Worm (Caenorhabditis elegans) whole organism, L1 larva: ENCODE data around the gene camt-1.

Experiments
- C34B4.2 ChIP-seq: sonication (generic microtip); optimal IDR thresholded peaks from 2 replicates; lab custom pipeline; 2017; ENCODE audit warnings: mild to moderate bottlenecking, missing genetic modification characterization, missing compliant biosample characterization
- Y116A8C.19 ChIP-seq: sonication (generic microtip); optimal IDR thresholded peaks from 2 replicates; lab custom pipeline; 2016; ENCODE audit warnings: missing compliant biosample characterization, missing genetic modification characterization, borderline replicate concordance
- aha-1 ChIP-seq: fragments of 150-350 bp; optimal IDR thresholded peaks from 2 replicates; lab custom pipeline; 2014; ENCODE audit warnings: missing biosample characterization, missing genetic modification characterization
- aly-2 ChIP-seq: fragments of 150-350 bp; optimal IDR thresholded peaks from 2 replicates; lab custom pipeline; 2014; ENCODE audit warnings: missing biosample characterization, missing genetic modification characterization
- ama-1 ChIP-seq: fragments of 150-350 bp; optimal IDR thresholded peaks from 2 replicates; lab custom pipeline; 2014
- ceh-63 ChIP-seq: fragments of 200-800 bp; sonication (Bioruptor generic); optimal IDR thresholded peaks from 2 replicates; lab custom pipeline; 2018; ENCODE audit warnings: mild to moderate bottlenecking, missing genetic modification characterization, missing compliant biosample characterization
- dsc-1 ChIP-seq: sonication (generic microtip); optimal IDR thresholded peaks from 2 replicates; lab custom pipeline; 2016; ENCODE audit warnings: mild to moderate bottlenecking, missing genetic modification characterization, missing compliant biosample characterization
- efl-1 ChIP-seq, 4 experiments: fragments of 150-350 bp; optimal IDR thresholded peaks in 3 of 4; peaks in 1 of 4; 1 replicate in 1 of 4; 2 replicates in 3 of 4; lab custom pipeline; 2014; ENCODE audit warnings: missing biosample characterization in 2 of 4, missing genetic modification characterization in 2 of 4, missing genetic modification reagents in 2 of 4
- efl-3 ChIP-seq: fragments of 200-800 bp; sonication (Bioruptor generic); optimal IDR thresholded peaks from 2 replicates; lab custom pipeline; 2018; ENCODE audit warnings: mild to moderate bottlenecking, missing genetic modification characterization, missing compliant biosample characterization
- egl-13 ChIP-seq: sonication (generic microtip); optimal IDR thresholded peaks from 2 replicates; lab custom pipeline; 2016; ENCODE audit warnings: missing genotype, missing genetic modification reagents, missing genetic modification characterization, missing compliant biosample characterization
- fkh-10 ChIP-seq: sonication (generic microtip); optimal IDR thresholded peaks from 2 replicates; lab custom pipeline; 2017; ENCODE audit warnings: missing biosample characterization, missing genetic modification reagents, missing genetic modification characterization
- fkh-4 ChIP-seq: sonication (generic microtip); optimal IDR thresholded peaks from 2 replicates; lab custom pipeline; 2016; ENCODE audit warnings: missing compliant biosample characterization, missing genetic modification characterization, borderline replicate concordance
- fos-1 ChIP-seq: fragments of 150-350 bp; optimal IDR thresholded peaks from 2 replicates; lab custom pipeline; 2014; ENCODE audit warnings: missing biosample characterization, missing genetic modification characterization
- grh-1 ChIP-seq: fragments of 200-800 bp; sonication (Bioruptor generic); IDR thresholded peaks from 2 replicates; pipeline ENCODE4 v1.3.6; 2022; ENCODE audit warnings: missing genetic modification reagents, missing genetic modification characterization, missing compliant biosample characterization
- hlh-17 ChIP-seq: fragments of 200-800 bp; sonication (Bioruptor generic); optimal IDR thresholded peaks from 2 replicates; lab custom pipeline; 2018; ENCODE audit warnings: missing genetic modification characterization, mild to moderate bottlenecking, missing compliant biosample characterization, moderate library complexity, borderline replicate concordance
- hlh-4 ChIP-seq: sonication (generic microtip); optimal IDR thresholded peaks from 2 replicates; lab custom pipeline; 2016; ENCODE audit warnings: mild to moderate bottlenecking, missing genetic modification characterization, missing compliant biosample characterization
- irx-1 ChIP-seq: sonication (generic microtip); optimal IDR thresholded peaks from 2 replicates; lab custom pipeline; 2016; ENCODE audit warnings: missing genetic modification characterization, missing compliant biosample characterization
- lin-15B ChIP-seq: fragments of 150-350 bp; sonication (generic microtip); optimal IDR thresholded peaks from 3 replicates; lab custom pipeline; 2014; ENCODE audit warnings: missing biosample characterization, missing genetic modification characterization
- lsy-2 ChIP-seq, 2 experiments: fragments of 150-350 bp; optimal IDR thresholded peaks; 2 replicates each; lab custom pipeline; 2014; ENCODE audit warnings: missing biosample characterization in 2 of 2, missing genetic modification characterization in 2 of 2
- mab-9 ChIP-seq: fragments of 200-800 bp; sonication (Bioruptor generic); IDR thresholded peaks from 2 replicates; pipeline ENCODE4 v1.3.6; 2022; ENCODE audit warnings: missing genetic modification reagents, missing genetic modification characterization, missing compliant biosample characterization
- mdl-1 ChIP-seq, 2 experiments: fragments of 150-350 bp; optimal IDR thresholded peaks; 2 replicates each; lab custom pipeline; 2014 to 2017; ENCODE audit warnings: missing biosample characterization in 2 of 2, missing genetic modification characterization in 2 of 2, inconsistent platforms in 1 of 2
- mef-2 ChIP-seq: fragments of 150-350 bp; optimal IDR thresholded peaks from 2 replicates; lab custom pipeline; 2014; ENCODE audit warnings: missing biosample characterization, missing genetic modification characterization
- mep-1 ChIP-seq: fragments of 150-350 bp; optimal IDR thresholded peaks from 2 replicates; lab custom pipeline; 2014; ENCODE audit warnings: missing biosample characterization, missing genetic modification characterization
- nhr-11 ChIP-seq: fragments of 150-350 bp; optimal IDR thresholded peaks from 2 replicates; lab custom pipeline; 2014; ENCODE audit warnings: missing biosample characterization, missing genetic modification characterization
- nhr-12 ChIP-seq: sonication (generic microtip); optimal IDR thresholded peaks from 2 replicates; lab custom pipeline; 2017; ENCODE audit warnings: missing biosample characterization, missing genetic modification characterization
- nhr-19 ChIP-seq: fragments of 200-800 bp; sonication (Bioruptor generic); conservative IDR thresholded peaks from 2 replicates; pipeline ENCODE4 v1.3.6; 2022; ENCODE audit warnings: missing genetic modification characterization, missing compliant biosample characterization
- nhr-237 ChIP-seq: fragments of 150-350 bp; optimal IDR thresholded peaks from 2 replicates; lab custom pipeline; 2014; ENCODE audit warnings: missing biosample characterization, missing genetic modification characterization
- nhr-77 ChIP-seq: fragments of 150-350 bp; optimal IDR thresholded peaks from 2 replicates; lab custom pipeline; 2014; ENCODE audit warnings: missing biosample characterization, missing genetic modification characterization
- nhr-84 ChIP-seq: sonication (generic microtip); optimal IDR thresholded peaks from 2 replicates; lab custom pipeline; 2017; ENCODE audit warnings: missing biosample characterization, missing genetic modification characterization
- nhr-90 ChIP-seq: sonication (generic microtip); optimal IDR thresholded peaks from 2 replicates; lab custom pipeline; 2016; ENCODE audit warnings: mild to moderate bottlenecking, missing genetic modification characterization, missing compliant biosample characterization; ENCODE audit not compliant: poor library complexity
- pax-3 ChIP-seq: fragments of 200-800 bp; sonication (Bioruptor generic); optimal IDR thresholded peaks from 2 replicates; lab custom pipeline; 2018; ENCODE audit warnings: mild to moderate bottlenecking, missing genetic modification characterization, moderate library complexity, missing compliant biosample characterization
- rnt-1 ChIP-seq: sonication (generic microtip); optimal IDR thresholded peaks from 2 replicates; lab custom pipeline; 2016; ENCODE audit warnings: mild to moderate bottlenecking, missing genetic modification characterization, moderate library complexity, missing compliant biosample characterization
- skn-1 ChIP-seq: fragments of 150-350 bp; optimal IDR thresholded peaks from 2 replicates; lab custom pipeline; 2014; ENCODE audit warnings: missing biosample characterization, missing genetic modification characterization
- snpc-4 ChIP-seq: fragments of 150-350 bp; optimal IDR thresholded peaks from 2 replicates; lab custom pipeline; 2014; ENCODE audit warnings: missing biosample characterization, missing genetic modification characterization
- snu-23 ChIP-seq: sonication (generic microtip); optimal IDR thresholded peaks from 2 replicates; lab custom pipeline; 2016; ENCODE audit warnings: missing genetic modification characterization, missing compliant biosample characterization
- sox-4 ChIP-seq: sonication (generic microtip); optimal IDR thresholded peaks from 2 replicates; lab custom pipeline; 2016; ENCODE audit warnings: missing genetic modification characterization, missing compliant biosample characterization
- sptf-1 ChIP-seq: fragments of 150-350 bp; optimal IDR thresholded peaks from 2 replicates; lab custom pipeline; 2014; ENCODE audit warnings: missing biosample characterization, missing genetic modification characterization
- sup-37 ChIP-seq: fragments of 200-800 bp; sonication (Bioruptor generic); optimal IDR thresholded peaks from 2 replicates; lab custom pipeline; 2018; ENCODE audit warnings: mild to moderate bottlenecking, missing genetic modification characterization, missing compliant biosample characterization
- swsn-7 ChIP-seq: sonication (generic microtip); optimal IDR thresholded peaks from 2 replicates; lab custom pipeline; 2016; ENCODE audit warnings: missing genetic modification characterization, missing compliant biosample characterization
- tbx-2 ChIP-seq: sonication (generic microtip); optimal IDR thresholded peaks from 2 replicates; lab custom pipeline; 2016; ENCODE audit warnings: missing genetic modification characterization, missing compliant biosample characterization
- tlp-1 ChIP-seq: fragments of 150-350 bp; optimal IDR thresholded peaks from 2 replicates; lab custom pipeline; 2014; ENCODE audit warnings: missing biosample characterization, missing genetic modification characterization
- unc-130 ChIP-seq: fragments of 150-350 bp; optimal IDR thresholded peaks from 2 replicates; lab custom pipeline; 2017; ENCODE audit warnings: missing biosample characterization, missing genetic modification characterization, inconsistent platforms
- unc-30 ChIP-seq: sonication (generic microtip); optimal IDR thresholded peaks from 2 replicates; lab custom pipeline; 2017; ENCODE audit warnings: missing biosample characterization, missing genetic modification characterization
- unc-86 ChIP-seq: sonication (generic microtip); optimal IDR thresholded peaks from 2 replicates; lab custom pipeline; 2016; ENCODE audit warnings: missing genetic modification characterization, missing compliant biosample characterization
- vab-15 ChIP-seq: sonication (generic microtip); optimal IDR thresholded peaks from 2 replicates; lab custom pipeline; 2017; ENCODE audit warnings: missing genotype, mild to moderate bottlenecking, missing genetic modification characterization, missing compliant biosample characterization
- ztf-11 ChIP-seq, 2 experiments: sonication (generic microtip); optimal IDR thresholded peaks; 2 replicates each; lab custom pipeline; 2016 to 2017; ENCODE audit warnings: missing genetic modification characterization in 2 of 2, missing biosample characterization in 1 of 2, missing compliant biosample characterization in 1 of 2

The camt-1 gene

DNA sequence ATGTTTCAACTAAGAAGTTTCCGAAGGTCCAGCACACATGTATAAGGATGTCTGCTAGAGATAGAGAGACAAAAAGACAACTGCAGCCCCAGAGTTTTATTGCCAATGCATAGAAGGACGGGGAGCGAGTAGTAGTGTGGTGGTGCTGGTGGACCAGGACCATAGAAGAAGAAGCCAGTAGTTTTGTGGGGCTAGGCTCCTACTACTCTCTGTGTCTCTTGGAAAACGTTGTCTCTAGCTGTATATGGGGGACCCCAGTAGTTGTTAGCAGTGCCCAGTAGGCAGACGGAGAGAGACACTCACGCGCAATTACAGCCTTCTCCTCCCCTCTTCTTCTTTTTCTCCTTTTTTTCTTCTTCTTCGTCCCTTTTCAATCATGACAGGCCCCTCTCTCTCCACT, 48.9 kb downstream of the camt-1 start (continued):
- no peak for TF ChIP-seq nhr-84 (tag; lab: Kevin White, UChicago)
- TF ChIP-seq efl-3 (GFP tag; lab: Kevin White, UChicago): no peak
- TF ChIP-seq fkh-4 (tag; lab: Kevin White, UChicago): no peak
- peak in 1 of 2 experiments; percentile 13 for TF ChIP-seq efl-1 (optimal IDR thresholded peaks at IDR 0.05; lab: Kevin White, UChicago)
- no peak for TF ChIP-seq efl-1 (GFP tag; optimal IDR thresholded peaks at IDR 0.05 in 1 of 2; lab: Kevin White, UChicago)
- no peak for TF ChIP-seq unc-130 (tag; lab: Kevin White, UChicago)
- peak; percentile 64; the same call in 1 of the 2 replicates for TF ChIP-seq mab-9 (GFP tag; lab: Robert Waterston, UW)
- no peak for TF ChIP-seq aly-2 (tag; lab: Kevin White, UChicago)
- TF ChIP-seq nhr-12 (tag; lab: Kevin White, UChicago): no peak
- no peak for TF ChIP-seq C34B4.2 (tag; lab: Kevin White, UChicago)
- TF ChIP-seq ztf-11 (tag; optimal IDR thresholded peaks at IDR 0.05; lab: Kevin White, UChicago): no peak
- TF ChIP-seq unc-30 (tag; lab: Kevin White, UChicago): no peak
- TF ChIP-seq tbx-2 (tag; lab: Kevin White, UChicago): peak; percentile 48
- no peak for TF ChIP-seq ama-1
- no peak for TF ChIP-seq fos-1 (tag; lab: Kevin White, UChicago)
- TF ChIP-seq hlh-4 (tag; lab: Kevin White, UChicago): no peak
- TF ChIP-seq pax-3: no peak
- TF ChIP-seq aha-1 (tag; lab: Kevin White, UChicago): no peak
- TF ChIP-seq nhr-77: no peak
- TF ChIP-seq mep-1: no peak
- peak; percentile 68 for TF ChIP-seq unc-86 (tag; lab: Kevin White, UChicago)
- no peak for TF ChIP-seq dsc-1 (tag; lab: Kevin White, UChicago)
- no peak for TF ChIP-seq sox-4 (tag; lab: Kevin White, UChicago)
- no peak for TF ChIP-seq rnt-1 (tag; lab: Kevin White, UChicago)
- no peak for TF ChIP-seq Y116A8C.19 (tag; lab: Kevin White, UChicago)
- TF ChIP-seq grh-1: no peak
- no peak for TF ChIP-seq irx-1 (tag; lab: Kevin White, UChicago)
- no peak for TF ChIP-seq ceh-63 (GFP tag; lab: Kevin White, UChicago)
- TF ChIP-seq sptf-1 (tag; lab: Kevin White, UChicago): no peak
- TF ChIP-seq nhr-90 (tag; lab: Kevin White, UChicago): no peak
- no peak for TF ChIP-seq snpc-4 (tag; lab: Kevin White, UChicago)
- TF ChIP-seq skn-1 (tag; lab: Kevin White, UChicago): no peak
- peak in 1 of 2 experiments; percentile 30 for TF ChIP-seq lsy-2 (tag; optimal IDR thresholded peaks at IDR 0.05; lab: Kevin White, UChicago)
- no peak for TF ChIP-seq nhr-11 (tag; lab: Kevin White, UChicago)
- TF ChIP-seq nhr-19: no peak
- no peak for TF ChIP-seq fkh-10 (GFP tag; lab: Kevin White, UChicago)
- TF ChIP-seq snu-23 (GFP tag; lab: Kevin White, UChicago): peak; percentile 37
- no peak for TF ChIP-seq egl-13 (tag; lab: Kevin White, UChicago)
- no peak for TF ChIP-seq hlh-17

ce11 chrII:4454823-4455222, 50.1 kb downstream of the camt-1 start:
- TF ChIP-seq nhr-237 (tag; lab: Kevin White, UChicago): no peak
- TF ChIP-seq Y116A8C.19 (tag; lab: Kevin White, UChicago): no peak
- no peak for TF ChIP-seq hlh-17
- no peak for TF ChIP-seq nhr-77
- no peak for TF ChIP-seq vab-15 (tag; lab: Kevin White, UChicago)
- no peak for TF ChIP-seq mdl-1 (tag; optimal IDR thresholded peaks at IDR 0.05; lab: Kevin White, UChicago)
- TF ChIP-seq tlp-1 (tag; lab: Kevin White, UChicago): no peak
- no peak for TF ChIP-seq aly-2 (tag; lab: Kevin White, UChicago)
- TF ChIP-seq lin-15B (tag; lab: Kevin White, UChicago): no peak
- TF ChIP-seq swsn-7 (tag; lab: Kevin White, UChicago): no peak
- no peak for TF ChIP-seq efl-3 (GFP tag; lab: Kevin White, UChicago)
- TF ChIP-seq sptf-1 (tag; lab: Kevin White, UChicago): no peak
- no peak for TF ChIP-seq fkh-4 (tag; lab: Kevin White, UChicago)
- TF ChIP-seq mef-2: no peak
- TF ChIP-seq sup-37 (GFP tag; lab: Kevin White, UChicago): no peak
